Worm (Caenorhabditis elegans) whole organism, late embryonic: ENCODE measurements around the gene F36H5.12.

ENCODE experiments used
- ama-1 ChIP-seq: fragments of 150-350 bp; optimal IDR thresholded peaks from 2 replicates; lab custom pipeline; 2014
- ceh-18 ChIP-seq: sonication (generic microtip); optimal IDR thresholded peaks from 2 replicates; lab custom pipeline; 2016; ENCODE audit warnings: missing genetic modification characterization, missing compliant biosample characterization
- ceh-19 ChIP-seq: fragments of 200-800 bp; sonication (Bioruptor generic); optimal IDR thresholded peaks from 2 replicates; lab custom pipeline; 2018; ENCODE audit warnings: mild to moderate bottlenecking, missing genetic modification characterization, missing compliant biosample characterization
- fkh-10 ChIP-seq: fragments of 150-350 bp; optimal IDR thresholded peaks from 2 replicates; lab custom pipeline; 2014; ENCODE audit warnings: missing biosample characterization, missing genetic modification reagents, missing genetic modification characterization
- nhr-11 ChIP-seq: fragments of 150-350 bp; optimal IDR thresholded peaks from 2 replicates; lab custom pipeline; 2014; ENCODE audit warnings: missing biosample characterization, missing genetic modification characterization
- pha-4 ChIP-seq: fragments of 150-350 bp; optimal IDR thresholded peaks from 2 replicates; lab custom pipeline; 2018; ENCODE audit warnings: missing biosample characterization, missing genetic modification reagents, missing genetic modification characterization
- sox-4 ChIP-seq: sonication (generic microtip); optimal IDR thresholded peaks from 2 replicates; lab custom pipeline; 2017; ENCODE audit warnings: mild to moderate bottlenecking, missing genetic modification characterization, inconsistent platforms, missing compliant biosample characterization

DNA sequence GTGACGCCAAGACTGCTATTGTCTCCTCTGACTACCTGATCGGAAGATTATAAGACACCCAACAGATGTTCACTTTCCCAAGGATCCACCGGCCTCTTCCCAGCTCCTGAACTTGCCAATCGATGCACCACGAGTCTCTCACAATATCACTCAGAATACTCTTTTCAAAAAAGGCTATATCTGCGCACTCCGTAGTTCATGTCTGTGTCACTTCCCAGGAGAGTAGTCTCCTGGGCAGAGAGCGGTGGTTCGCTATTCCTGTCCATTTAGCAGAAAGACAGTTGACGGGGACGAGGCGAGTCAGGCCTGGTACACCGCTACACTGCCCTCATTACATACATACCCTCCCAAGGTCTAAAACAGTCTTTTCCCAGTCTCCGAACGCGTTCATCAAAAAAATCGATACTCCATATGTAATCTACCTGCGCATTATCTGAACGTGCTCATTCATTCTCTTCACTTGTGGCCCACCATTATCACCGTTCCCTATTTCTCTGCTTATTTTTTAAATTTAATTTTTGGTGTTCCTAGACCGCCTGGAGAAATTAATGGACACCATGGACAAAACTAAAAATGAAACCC lies 27.8 kb upstream of the F36H5.12 start, which contains the start of gene btb-6:
- TF ChIP-seq pha-4 (tag; lab: Kevin White, UChicago) (no peak), sox-4 (tag; lab: Kevin White, UChicago) (no peak), fkh-10 (GFP tag; lab: Kevin White, UChicago) (no peak), ceh-18 (tag; lab: Kevin White, UChicago) (no peak), nhr-11 (no peak), ama-1 (lab: Kevin White, UChicago) (no peak), ceh-19 (GFP tag; lab: Kevin White, UChicago) (no peak)
